Worm (Caenorhabditis elegans): Measurements from ENCODE around the gene ggtb-1.

Gene ggtb-1

ce11 chrIII:7155631-7156030, 22.1 kb downstream of the ggtb-1 start (continued):
- TF ChIP-seq zfh-2 (GFP tag; conservative IDR thresholded peaks at IDR 0.05) (peak; percentile 81), mcd-1 (GFP tag; IDR thresholded peaks at IDR 0.05) (peak; percentile 71), tlf-1 (GFP tag; optimal IDR thresholded peaks at IDR 0.05) (peak; percentile 60), cebp-2 (GFP tag; IDR thresholded peaks at IDR 0.05) (no peak), F23B12.7 (tag; optimal IDR thresholded peaks at IDR 0.05; ENCODE audit: insufficient read depth) (no peak), let-526 (GFP tag; IDR thresholded peaks at IDR 0.05) (peak; percentile 12; the same call in 1 of the 2 replicates), C06A6.2 (GFP tag; conservative IDR thresholded peaks at IDR 0.05) (peak; percentile 82), F52B5.7 (tag; optimal IDR thresholded peaks at IDR 0.05) (peak; percentile 58), Y79H2A.3 (GFP tag; conservative IDR thresholded peaks at IDR 0.05) (0 out of 2 replicates have a peak, but pooled peaks have one; percentile 44), Y53F4B.3 (GFP tag; IDR thresholded peaks at IDR 0.05) (no peak), K12H6.12 (tag; optimal IDR thresholded peaks at IDR 0.05) (peak; percentile 94), madf-8 (GFP tag; conservative IDR thresholded peaks at IDR 0.05) (no peak), repo-1 (tag; optimal IDR thresholded peaks at IDR 0.05) (peak; percentile 55), attf-6 (GFP tag; IDR thresholded peaks at IDR 0.05) (no peak), hlh-12 (tag; optimal IDR thresholded peaks at IDR 0.05) (no peak), chd-7 (tag; optimal IDR thresholded peaks at IDR 0.05) (peak; percentile 87), F55B11.4 (tag; optimal IDR thresholded peaks at IDR 0.05; ENCODE audit: borderline replicate concordance, insufficient read depth) (no peak), ztf-28 (GFP tag; IDR thresholded peaks at IDR 0.05) (no peak), ceh-40 (GFP tag; IDR thresholded peaks at IDR 0.05) (no peak), ceh-79 (tag; optimal IDR thresholded peaks at IDR 0.05) (no peak), B0336.3 (GFP tag; IDR thresholded peaks at IDR 0.05) (peak; percentile 87), lin-54 (GFP tag; optimal IDR thresholded peaks at IDR 0.05) (peak; percentile 60), dpff-1 (tag; optimal IDR thresholded peaks at IDR 0.05) (no peak), lag-1 (GFP tag; IDR thresholded peaks at IDR 0.05) (no peak), ztf-25 (GFP tag; IDR thresholded peaks at IDR 0.05) (no peak), aptf-3 (GFP tag; IDR thresholded peaks at IDR 0.05) (no peak), somi-1 (GFP tag; optimal IDR thresholded peaks at IDR 0.05) (peak; percentile 80), egl-44 (GFP tag; IDR thresholded peaks at IDR 0.05) (no peak), hmg-20 (GFP tag; IDR thresholded peaks at IDR 0.05) (no peak), mel-28 (tag; optimal IDR thresholded peaks at IDR 0.05; ENCODE audit: borderline replicate concordance) (no peak), nhr-80 (tag; optimal IDR thresholded peaks at IDR 0.05) (peak; percentile 77), C17E4.6 (GFP tag; IDR thresholded peaks at IDR 0.05) (0 out of 2 replicates have a peak, but pooled peaks have one; percentile 19), sdz-38 (tag; optimal IDR thresholded peaks at IDR 0.05) (no peak), F10E7.11 (tag; optimal IDR thresholded peaks at IDR 0.05) (no peak), hsf-1 (GFP tag; IDR thresholded peaks at IDR 0.05) (peak; percentile 85), nhr-90 (tag; optimal IDR thresholded peaks at IDR 0.05) (peak; percentile 19), F33H1.4 (GFP tag; IDR thresholded peaks at IDR 0.05) (peak; percentile 25; the same call in 1 of the 2 replicates), lsy-27 (tag; optimal IDR thresholded peaks at IDR 0.05; ENCODE audit: borderline replicate concordance, insufficient read depth) (no peak), ztf-6 (GFP tag; IDR thresholded peaks at IDR 0.05) (no peak), Y53G8AR.9 (GFP tag; conservative IDR thresholded peaks at IDR 0.05) (peak; percentile 59)

- TF ChIP-seq zim-3 (tag; optimal IDR thresholded peaks at IDR 0.05) (no peak), madf-3 (GFP tag; IDR thresholded peaks at IDR 0.05) (peak; percentile 73; the same call in 1 of the 2 replicates), hmg-1.2 (GFP tag; IDR thresholded peaks at IDR 0.05) (no peak)
Measured at ce11 chrIII:7158709-7159108, 25.1 kb downstream of the ggtb-1 start, which contains the start of gene nuo-4. Gene nuo-4, minus strand, starts transcription at chrIII:7158809.
